Worm (Caenorhabditis elegans) whole organism, L3 larva: Measurements from ENCODE around the gene cutl-5.

Source experiments
- R02D3.7 ChIP-seq: fragments of 150-350 bp; optimal IDR thresholded peaks from 2 replicates; lab custom pipeline; 2014; ENCODE audit warnings: missing biosample characterization, missing genetic modification characterization
- aly-2 ChIP-seq: fragments of 150-350 bp; optimal IDR thresholded peaks from 2 replicates; lab custom pipeline; 2014; ENCODE audit warnings: missing biosample characterization, missing genetic modification characterization
- ceh-16 ChIP-seq: sonication (generic microtip); optimal IDR thresholded peaks from 2 replicates; lab custom pipeline; 2017; ENCODE audit warnings: missing biosample characterization, missing genetic modification characterization
- ceh-28 ChIP-seq: fragments of 150-350 bp; optimal IDR thresholded peaks from 2 replicates; lab custom pipeline; 2014; ENCODE audit warnings: missing biosample characterization, missing genetic modification reagents, missing genetic modification characterization
- ceh-82 ChIP-seq: fragments of 150-350 bp; optimal IDR thresholded peaks from 2 replicates; lab custom pipeline; 2014; ENCODE audit warnings: missing biosample characterization, missing genetic modification characterization
- daf-12 ChIP-seq: fragments of 150-350 bp; optimal IDR thresholded peaks from 2 replicates; lab custom pipeline; 2014; ENCODE audit warnings: missing biosample characterization, missing genetic modification reagents, missing genetic modification characterization
- egl-27 ChIP-seq: sonication (generic microtip); optimal IDR thresholded peaks from 4 replicates; lab custom pipeline; 2017; ENCODE audit warnings: missing biosample characterization, missing genetic modification reagents, missing genetic modification characterization
- egl-5 ChIP-seq: fragments of 150-350 bp; optimal IDR thresholded peaks from 2 replicates; lab custom pipeline; 2017; ENCODE audit warnings: missing biosample characterization, missing genetic modification reagents, missing genetic modification characterization, inconsistent platforms
- elt-1 ChIP-seq: fragments of 150-350 bp; optimal IDR thresholded peaks from 2 replicates; lab custom pipeline; 2014; ENCODE audit warnings: missing biosample characterization, missing genetic modification characterization
- elt-2 ChIP-seq: sonication (generic microtip); optimal IDR thresholded peaks from 2 replicates; lab custom pipeline; 2016; ENCODE audit warnings: missing genetic modification reagents, mild to moderate bottlenecking, missing genetic modification characterization, missing compliant biosample characterization
- fkh-2 ChIP-seq: fragments of 150-350 bp; optimal IDR thresholded peaks from 2 replicates; lab custom pipeline; 2014; ENCODE audit warnings: missing biosample characterization, missing genetic modification reagents, missing genetic modification characterization
- fos-1 ChIP-seq: fragments of 150-350 bp; optimal IDR thresholded peaks from 2 replicates; lab custom pipeline; 2014; ENCODE audit warnings: missing biosample characterization, missing genetic modification characterization
- jun-1 ChIP-seq: fragments of 150-350 bp; optimal IDR thresholded peaks from 2 replicates; lab custom pipeline; 2014; ENCODE audit warnings: missing biosample characterization, missing genetic modification reagents, missing genetic modification characterization
- lin-15B ChIP-seq: fragments of 150-350 bp; optimal IDR thresholded peaks from 2 replicates; lab custom pipeline; 2014; ENCODE audit warnings: missing biosample characterization, missing genetic modification characterization
- lin-39 ChIP-seq: fragments of 150-350 bp; optimal IDR thresholded peaks from 2 replicates; lab custom pipeline; 2018; ENCODE audit warnings: missing biosample characterization, missing genetic modification reagents, missing genetic modification characterization
- lsy-12 ChIP-seq: sonication (generic microtip); optimal IDR thresholded peaks from 2 replicates; lab custom pipeline; 2016; ENCODE audit warnings: mild to moderate bottlenecking, missing genetic modification characterization, missing compliant biosample characterization
- mdl-1 ChIP-seq: fragments of 150-350 bp; optimal IDR thresholded peaks from 2 replicates; lab custom pipeline; 2014; ENCODE audit warnings: missing biosample characterization, missing genetic modification characterization
- mml-1 ChIP-seq: fragments of 150-350 bp; sonication (generic microtip); optimal IDR thresholded peaks from 3 replicates; lab custom pipeline; 2014; ENCODE audit warnings: missing biosample characterization, missing genetic modification characterization
- nfya-1 ChIP-seq: sonication (generic microtip); optimal IDR thresholded peaks from 2 replicates; lab custom pipeline; 2017; ENCODE audit warnings: missing genetic modification characterization, mild to moderate bottlenecking, missing compliant biosample characterization, antibody characterized with exemption, moderate library complexity; ENCODE audit not compliant: insufficient read depth
- nhr-11 ChIP-seq: fragments of 150-350 bp; optimal IDR thresholded peaks from 2 replicates; lab custom pipeline; 2014; ENCODE audit warnings: missing biosample characterization, missing genetic modification characterization
- nhr-12 ChIP-seq: fragments of 150-350 bp; optimal IDR thresholded peaks from 2 replicates; lab custom pipeline; 2014; ENCODE audit warnings: missing biosample characterization, missing genetic modification characterization
- nhr-23 ChIP-seq: fragments of 150-350 bp; optimal IDR thresholded peaks from 2 replicates; lab custom pipeline; 2014; ENCODE audit warnings: missing biosample characterization, missing genetic modification reagents, missing genetic modification characterization
- nhr-237 ChIP-seq: fragments of 150-350 bp; optimal IDR thresholded peaks from 2 replicates; lab custom pipeline; 2014; ENCODE audit warnings: missing biosample characterization, missing genetic modification characterization
- nhr-25 ChIP-seq: sonication (generic microtip); optimal IDR thresholded peaks from 2 replicates; lab custom pipeline; 2017; ENCODE audit warnings: missing biosample characterization, missing genetic modification characterization
- nhr-28 ChIP-seq: fragments of 150-350 bp; optimal IDR thresholded peaks from 2 replicates; lab custom pipeline; 2014; ENCODE audit warnings: missing biosample characterization, missing genetic modification characterization
- nhr-77 ChIP-seq: fragments of 150-350 bp; optimal IDR thresholded peaks from 2 replicates; lab custom pipeline; 2014; ENCODE audit warnings: missing biosample characterization, missing genetic modification characterization
- pha-4 ChIP-seq: fragments of 150-350 bp; optimal IDR thresholded peaks from 2 replicates; lab custom pipeline; 2014; ENCODE audit warnings: missing biosample characterization, missing genetic modification reagents, missing genetic modification characterization
- pqm-1 ChIP-seq: fragments of 150-350 bp; optimal IDR thresholded peaks from 2 replicates; lab custom pipeline; 2017; ENCODE audit warnings: missing biosample characterization, missing genetic modification characterization, inconsistent platforms
- sea-2 ChIP-seq: fragments of 150-350 bp; sonication (generic microtip); optimal IDR thresholded peaks from 4 replicates; lab custom pipeline; 2014; ENCODE audit warnings: missing biosample characterization, missing genetic modification reagents, missing genetic modification characterization
- skn-1 ChIP-seq: fragments of 150-350 bp; optimal IDR thresholded peaks from 2 replicates; lab custom pipeline; 2014; ENCODE audit warnings: missing biosample characterization, missing genetic modification characterization
- unc-62 ChIP-seq: fragments of 150-350 bp; sonication (generic microtip); optimal IDR thresholded peaks from 4 replicates; lab custom pipeline; 2014; ENCODE audit warnings: missing biosample characterization, missing genetic modification reagents, missing genetic modification characterization
- zag-1 ChIP-seq: fragments of 150-350 bp; optimal IDR thresholded peaks from 2 replicates; lab custom pipeline; 2014; ENCODE audit warnings: missing biosample characterization, missing genetic modification characterization
- ztf-11 ChIP-seq: fragments of 150-350 bp; optimal IDR thresholded peaks from 2 replicates; lab custom pipeline; 2014; ENCODE audit warnings: missing biosample characterization, missing genetic modification characterization
- ztf-4 ChIP-seq: fragments of 150-350 bp; optimal IDR thresholded peaks from 2 replicates; lab custom pipeline; 2014; ENCODE audit warnings: missing biosample characterization, missing genetic modification characterization

Gene cutl-5

ce11 chrII:7144307-7144706, 28.6 kb upstream of the cutl-5 start, which contains the start of gene npr-31:
TSS of gene npr-31 (plus strand) at chrII:7144607.
- TF ChIP-seq nhr-28 (tag; lab: Kevin White, UChicago) (no peak), mdl-1 (no peak), jun-1 (tag; lab: Kevin White, UChicago) (no peak), R02D3.7 (tag; lab: Kevin White, UChicago) (no peak), nhr-23 (tag; lab: Kevin White, UChicago) (no peak), skn-1 (no peak), lsy-12 (tag; lab: Kevin White, UChicago) (no peak), sea-2 (GFP tag; lab: Kevin White, UChicago) (no peak), egl-5 (no peak), ceh-16 (no peak), daf-12 (tag; lab: Kevin White, UChicago) (no peak)

- TF ChIP-seq nfya-1: no peak
- peak; percentile 76 for TF ChIP-seq pha-4 (tag; lab: Kevin White, UChicago)
- peak; percentile 86 for TF ChIP-seq pqm-1 (tag; lab: Kevin White, UChicago)
- peak; percentile 82 for TF ChIP-seq elt-2 (tag; lab: Kevin White, UChicago)
- TF ChIP-seq, all 47 proteins: peak for 3
Observed at ce11 chrII:7139064-7139463, 23.4 kb upstream of the cutl-5 start.

ce11 chrII:7131871-7132693, 16.4 kb upstream of the cutl-5 start, which contains the start of the genes T07F8.4 and gld-3:
TSS of gene T07F8.4 (minus strand) at chrII:7132032.
TSS of gene gld-3 (plus strand) at chrII:7132643.
- no peak for TF ChIP-seq R02D3.7 (tag; lab: Kevin White, UChicago)
- no peak for TF ChIP-seq lsy-12 (tag; lab: Kevin White, UChicago)
- no peak for TF ChIP-seq fkh-2 (tag; lab: Kevin White, UChicago)
- no peak for TF ChIP-seq ztf-11 (tag; lab: Kevin White, UChicago)
- TF ChIP-seq nfya-1: peak; percentile 83
- TF ChIP-seq ceh-28 (tag; lab: Kevin White, UChicago): no peak
- TF ChIP-seq nhr-11 (tag; lab: Kevin White, UChicago): no peak
- TF ChIP-seq lin-15B: peak; percentile 36
- no peak for TF ChIP-seq mml-1 (tag; lab: Kevin White, UChicago)
- TF ChIP-seq mdl-1: no peak
- TF ChIP-seq elt-1: no peak
- TF ChIP-seq nhr-23 (tag; lab: Kevin White, UChicago): no peak
- TF ChIP-seq lin-39 (tag; lab: Kevin White, UChicago): no peak
- no peak for TF ChIP-seq elt-2 (tag; lab: Kevin White, UChicago)
- TF ChIP-seq nhr-25 (tag; lab: Kevin White, UChicago): peak; percentile 14
- TF ChIP-seq unc-62: no peak
- TF ChIP-seq egl-5: no peak
- no peak for TF ChIP-seq jun-1 (tag; lab: Kevin White, UChicago)
- TF ChIP-seq nhr-77: no peak
- TF ChIP-seq nhr-12 (tag; lab: Kevin White, UChicago): no peak
- no peak for TF ChIP-seq nhr-237

ce11 chrII:7126457-7126856, 10.8 kb upstream of the cutl-5 start, which contains the start of gene F10E7.1:
TSS of gene F10E7.1 (plus strand) at chrII:7126757.
- no peak for TF ChIP-seq nhr-12 (tag; lab: Kevin White, UChicago)
- TF ChIP-seq ztf-4 (tag; lab: Kevin White, UChicago): no peak
- no peak for TF ChIP-seq ceh-82 (tag; lab: Kevin White, UChicago)
- TF ChIP-seq pqm-1 (tag; lab: Kevin White, UChicago): no peak
- TF ChIP-seq egl-5: no peak
- TF ChIP-seq nhr-237: no peak
- TF ChIP-seq aly-2 (tag; lab: Kevin White, UChicago): no peak
- TF ChIP-seq egl-27: no peak
- no peak for TF ChIP-seq fos-1 (tag; lab: Kevin White, UChicago)
- no peak for TF ChIP-seq mdl-1
- TF ChIP-seq zag-1: no peak
- TF ChIP-seq lin-15B: no peak
- no peak for TF ChIP-seq ceh-16
- TF ChIP-seq nhr-77: no peak
- TF ChIP-seq skn-1: no peak
- TF ChIP-seq elt-2 (tag; lab: Kevin White, UChicago): no peak
